Fruit fly (Drosophila melanogaster) S2 (cell line): ENCODE results near the gene CG44008.

Experiments used
- CG8478 ChIP-seq: fragments of >200 bp; optimal IDR thresholded peaks from 2 replicates; lab custom pipeline; 2018
- CTCF ChIP-seq, 2 experiments: fragments of >200 bp; optimal IDR thresholded peaks; 2 replicates each; lab custom pipeline; 2018

DNA sequence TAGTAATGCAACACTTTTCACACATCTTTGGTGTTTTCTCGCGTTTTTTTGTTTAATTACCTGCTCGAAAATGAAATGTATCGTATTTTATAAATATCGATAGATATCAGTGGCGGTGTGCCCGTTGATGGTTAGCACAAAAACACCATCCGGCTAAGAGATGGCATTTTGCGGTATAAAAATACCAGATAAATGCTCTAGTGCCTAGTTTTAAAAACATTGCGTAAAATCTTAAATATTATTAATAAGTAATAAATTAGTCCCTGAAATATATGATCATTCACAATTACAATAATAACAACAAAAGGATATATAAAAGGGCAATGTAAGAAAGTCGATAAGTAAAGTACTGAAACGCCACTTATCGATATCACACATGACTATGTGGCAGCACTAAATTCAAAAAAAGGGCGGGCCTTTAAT, 28.6 kb downstream of the CG44008 start, which contains the start of gene CycY:
- TF ChIP-seq CTCF (optimal IDR thresholded peaks at IDR 0.05; lab: Kevin White, UChicago) (no peak), CG8478 (lab: Kevin White, UChicago) (no peak)
